Worm (Caenorhabditis elegans): ENCODE measurements around the gene F22H10.1.

- no peak for TF ChIP-seq ama-1 (optimal IDR thresholded peaks at IDR 0.05)
- no peak for TF ChIP-seq elt-1 (tag; optimal IDR thresholded peaks at IDR 0.05)
- no peak for TF ChIP-seq snpc-4 (tag; optimal IDR thresholded peaks at IDR 0.05)
These were observed 22.7 kb downstream of the F22H10.1 start for ce11 chrX:16724954-16725353.
